Fruit fly (Drosophila melanogaster): ENCODE results near the gene ppk16.

The ppk16 gene

dm6 chr2L:9758856-9759255 lies 16.0 kb downstream of the ppk16 start (continued):
- TF ChIP-seq ap (GFP tag; IDR thresholded peaks at IDR 0.05) (no peak), CG17359 (tag; optimal IDR thresholded peaks at IDR 0.05) (peak; percentile 42), CG10209 (GFP tag; optimal IDR thresholded peaks at IDR 0.05) (peak; percentile 35), CG10979 (tag; optimal IDR thresholded peaks at IDR 0.05) (peak; percentile 39), CG15696 (tag; optimal IDR thresholded peaks at IDR 0.05) (peak; percentile 55), bowl (GFP tag; IDR thresholded peaks at IDR 0.05) (no peak), CG3726 (GFP tag; IDR thresholded peaks at IDR 0.05) (no peak), crol (GFP tag; IDR thresholded peaks at IDR 0.05) (peak; percentile 99), ham (GFP tag; IDR thresholded peaks at IDR 0.05) (peak; percentile 9; the same call in 1 of the 2 replicates), Atf3 (GFP tag; optimal IDR thresholded peaks at IDR 0.05) (peak; percentile 38), nau (GFP tag; optimal IDR thresholded peaks at IDR 0.05) (no peak), ranshi (GFP tag; IDR thresholded peaks at IDR 0.05) (peak; percentile 53; the same call in 1 of the 2 replicates), gce (GFP tag; IDR thresholded peaks at IDR 0.05) (no peak), CG12391 (tag; optimal IDR thresholded peaks at IDR 0.05) (peak; percentile 74), prd (optimal IDR thresholded peaks at IDR 0.05) (no peak), prd (GFP tag; IDR thresholded peaks at IDR 0.05) (peak; percentile 88), Stat92E (GFP tag; optimal IDR thresholded peaks at IDR 0.05) (no peak), CG32772 (GFP tag; IDR thresholded peaks at IDR 0.05) (0 out of 2 replicates have a peak, but pooled peaks have one; percentile 41), Usf (GFP tag; optimal IDR thresholded peaks at IDR 0.05) (no peak), CG14441 (GFP tag; IDR thresholded peaks at IDR 0.05) (peak; percentile 72), CG2120 (GFP tag; optimal IDR thresholded peaks at IDR 0.05) (peak; percentile 78), Dbx (GFP tag; IDR thresholded peaks at IDR 0.05) (peak; percentile 82), sug (tag; optimal IDR thresholded peaks at IDR 0.05) (peak; percentile 65), CG4360 (GFP tag; IDR thresholded peaks at IDR 0.05) (peak; percentile 100), Drgx (GFP tag; IDR thresholded peaks at IDR 0.05) (peak; percentile 46), NfI (GFP tag; optimal IDR thresholded peaks at IDR 0.05) (peak; percentile 67), esg (GFP tag; conservative IDR thresholded peaks at IDR 0.05) (peak; percentile 47; the same call in 1 of the 2 replicates), CG15514 (GFP tag; optimal IDR thresholded peaks at IDR 0.05) (peak; percentile 97), CG12155 (GFP tag; optimal IDR thresholded peaks at IDR 0.05) (peak; percentile 75), Gsc (GFP tag; IDR thresholded peaks at IDR 0.05) (no peak), ara (GFP tag; IDR thresholded peaks at IDR 0.05) (0 out of 2 replicates have a peak, but pooled peaks have one; percentile 8), NK7.1 (GFP tag; optimal IDR thresholded peaks at IDR 0.05) (no peak), kah (GFP tag; optimal IDR thresholded peaks at IDR 0.05) (no peak), HHEX (GFP tag; optimal IDR thresholded peaks at IDR 0.05) (no peak), CG7372 (GFP tag; IDR thresholded peaks at IDR 0.05) (no peak), nom (GFP tag; optimal IDR thresholded peaks at IDR 0.05) (peak; percentile 64), oc (tag; optimal IDR thresholded peaks at IDR 0.05) (peak; percentile 42), sc (optimal IDR thresholded peaks at IDR 0.05) (no peak), sc (GFP tag; optimal IDR thresholded peaks at IDR 0.05) (no peak), CG17612 (GFP tag; IDR thresholded peaks at IDR 0.05) (no peak), cas (GFP tag; IDR thresholded peaks at IDR 0.05) (peak; percentile 60; the same call in 1 of the 2 replicates), GATAe (GFP tag; conservative IDR thresholded peaks at IDR 0.05) (peak; percentile 54; the same call in 1 of the 2 replicates), CG9437 (GFP tag; optimal IDR thresholded peaks at IDR 0.05) (no peak), CG13894 (tag; optimal IDR thresholded peaks at IDR 0.05) (peak; percentile 78), Hr78 (GFP tag; optimal IDR thresholded peaks at IDR 0.05) (no peak), E2f2 (GFP tag; IDR thresholded peaks at IDR 0.05) (no peak; the same call in none of the 2 replicates), CG9215 (GFP tag; IDR thresholded peaks at IDR 0.05) (peak; percentile 57; the same call in 1 of the 2 replicates), CG5245 (GFP tag; optimal IDR thresholded peaks at IDR 0.05) (no peak), gcm2 (GFP tag; optimal IDR thresholded peaks at IDR 0.05) (no peak), pho (GFP tag; optimal IDR thresholded peaks at IDR 0.05) (peak; percentile 67), CG4328 (GFP tag; optimal IDR thresholded peaks at IDR 0.05) (peak; percentile 11)
